Fruit fly (Drosophila melanogaster) whole organism: ENCODE measurements around the gene Zip99C.

Experiments
- psq ChIP-seq: fragments of >200 bp; optimal IDR thresholded peaks from 2 replicates; lab custom pipeline; 2017
- usp ChIP-seq: fragments of >200 bp; optimal IDR thresholded peaks from 2 replicates; lab custom pipeline; 2017; ENCODE audit warnings: missing biosample characterization, missing genetic modification characterization, mixed read lengths

DNA sequence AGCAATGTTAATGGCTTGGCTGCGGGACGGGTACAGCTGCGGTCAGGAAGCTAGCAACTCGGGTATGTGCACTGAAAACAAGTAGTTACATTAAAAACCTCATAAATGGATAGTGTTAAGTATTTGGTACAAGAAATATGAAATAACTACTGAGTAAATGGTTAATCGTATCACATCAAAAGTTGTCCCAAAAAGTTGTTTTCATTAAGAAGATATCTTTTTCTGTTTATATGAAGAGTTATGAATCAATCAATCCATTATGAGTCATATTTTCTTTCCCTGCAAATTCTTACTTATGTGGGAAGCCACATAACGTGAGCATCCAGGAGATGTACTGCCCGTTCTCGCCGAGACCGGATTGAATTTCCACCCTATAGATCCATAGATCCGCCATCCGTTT, 29.9 kb downstream of the Zip99C start:
- TF ChIP-seq usp (GFP tag; lab: Kevin White, UChicago), result no peak
- no peak for TF ChIP-seq psq (lab: Kevin White, UChicago)
